Fruit fly (Drosophila melanogaster) Kc167 (cell line): ENCODE data around the gene ApepP.

Source experiments
- Sin3A ChIP-seq: fragments of >200 bp; optimal IDR thresholded peaks from 2 replicates; lab custom pipeline; 2018; ENCODE audit warnings: missing external identifiers
- h ChIP-seq: fragments of >200 bp; optimal IDR thresholded peaks from 3 replicates; lab custom pipeline; 2018; ENCODE audit warnings: missing external identifiers
- psq ChIP-seq: fragments of >200 bp; optimal IDR thresholded peaks from 2 replicates; lab custom pipeline; 2017; ENCODE audit warnings: missing external identifiers
- ttk ChIP-seq: sonication (Bioruptor generic); optimal IDR thresholded peaks from 2 replicates; lab custom pipeline; 2017; ENCODE audit warnings: missing external identifiers

DNA sequence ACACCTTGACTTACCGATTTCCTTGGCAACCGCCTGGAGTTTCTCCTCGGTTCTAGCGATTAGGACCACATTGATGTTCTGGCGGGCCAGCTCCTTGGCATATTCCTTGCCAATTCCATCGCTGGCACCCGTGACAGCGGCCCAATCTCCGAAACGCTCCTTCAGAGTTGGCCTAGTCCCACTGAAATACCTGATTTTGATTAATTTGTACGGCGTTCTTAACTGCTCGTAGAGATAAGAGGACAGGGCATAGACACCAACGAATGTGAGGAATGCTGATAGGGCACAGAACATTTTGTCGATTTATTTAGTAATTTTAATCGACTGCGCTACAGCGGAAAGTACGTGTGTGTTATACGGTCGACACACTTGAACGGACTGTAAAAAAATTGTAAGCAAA lies 49.1 kb downstream of the ApepP start, which contains the start of gene CG6012:
- no peak for TF ChIP-seq psq (lab: Kevin White, UChicago)
- no peak for TF ChIP-seq ttk (lab: Kevin White, UChicago)
- no peak for TF ChIP-seq Sin3A (lab: Kevin White, UChicago)
- no peak for TF ChIP-seq h
